Worm (Caenorhabditis elegans) whole organism, midembryonic: ENCODE results near the gene popl-5.

Source experiments
- T22C8.4 ChIP-seq: fragments of 200-800 bp; sonication (Bioruptor generic); IDR thresholded peaks from 2 replicates; pipeline ENCODE4 v1.3.6; 2022; ENCODE audit warnings: missing genetic modification characterization, missing compliant biosample characterization
- cog-1 ChIP-seq: sonication (generic microtip); optimal IDR thresholded peaks from 2 replicates; lab custom pipeline; 2016; ENCODE audit warnings: missing genetic modification characterization, missing compliant biosample characterization
- flt-1 ChIP-seq: fragments of 200-800 bp; sonication (Bioruptor generic); IDR thresholded peaks from 2 replicates; pipeline ENCODE4 v1.3.6; 2022; ENCODE audit warnings: missing genetic modification characterization, missing compliant biosample characterization
- klf-2 ChIP-seq: fragments of 200-800 bp; sonication (Bioruptor generic); conservative IDR thresholded peaks from 2 replicates; pipeline ENCODE4 v1.3.6; 2022; ENCODE audit warnings: missing genetic modification reagents, missing genetic modification characterization, missing compliant biosample characterization
- med-1 ChIP-seq: sonication (generic microtip); optimal IDR thresholded peaks from 2 replicates; lab custom pipeline; 2017; ENCODE audit warnings: missing genetic modification characterization, mild to moderate bottlenecking, missing compliant biosample characterization, antibody characterized with exemption, missing genetic modification reagents; ENCODE audit not compliant: insufficient read depth
- ref-1 ChIP-seq: fragments of 200-800 bp; sonication (Bioruptor generic); conservative IDR thresholded peaks from 2 replicates; pipeline ENCODE4 v1.3.6; 2022; ENCODE audit warnings: missing genetic modification reagents, missing genetic modification characterization, missing compliant biosample characterization
- tab-1 ChIP-seq: fragments of 200-800 bp; sonication (Bioruptor generic); IDR thresholded peaks from 2 replicates; pipeline ENCODE4 v1.3.6; 2022; ENCODE audit warnings: missing genetic modification characterization, missing compliant biosample characterization
- ztf-23 ChIP-seq: fragments of 200-800 bp; sonication (Bioruptor generic); IDR thresholded peaks from 2 replicates; pipeline ENCODE4 v1.3.6; 2022; ENCODE audit warnings: missing genetic modification reagents, missing genetic modification characterization, missing compliant biosample characterization
- ztf-29 ChIP-seq: fragments of 200-800 bp; sonication (Bioruptor generic); IDR thresholded peaks from 2 replicates; pipeline ENCODE4 v1.3.6; 2022; ENCODE audit warnings: missing genetic modification reagents, missing genetic modification characterization, missing compliant biosample characterization

The popl-5 gene

DNA sequence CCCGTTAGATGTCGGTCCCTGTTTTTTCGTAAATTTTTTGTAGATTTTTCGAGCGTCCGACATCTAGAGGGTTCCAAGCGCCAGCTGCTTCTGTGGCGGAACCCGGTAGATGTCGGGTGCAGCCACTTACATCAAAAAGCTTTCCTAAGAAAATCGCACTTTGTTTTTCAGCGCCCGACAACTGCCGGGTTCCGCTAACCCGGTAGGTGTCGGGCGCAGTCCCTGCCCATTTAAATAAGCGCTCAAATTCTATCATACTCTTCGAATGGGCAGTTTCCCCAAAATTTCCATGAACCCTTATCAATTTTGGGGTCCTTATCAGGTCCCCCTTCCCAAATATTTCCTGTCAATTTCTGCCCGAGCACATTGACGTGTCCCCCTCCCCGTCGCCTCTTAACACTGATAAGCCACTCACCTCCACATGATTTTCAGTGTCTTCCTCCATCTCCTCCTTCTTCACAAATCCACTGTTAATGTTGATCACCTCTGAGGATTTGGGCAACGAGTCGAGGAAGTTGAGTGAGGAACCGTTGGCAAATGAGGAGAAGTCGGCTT is 21.7 kb downstream of the popl-5 start:
- TF ChIP-seq tab-1 (no peak), T22C8.4 (GFP tag; lab: Robert Waterston, UW) (no peak), ztf-23 (GFP tag; lab: Robert Waterston, UW) (no peak), med-1 (no peak), klf-2 (GFP tag; lab: Robert Waterston, UW) (no peak)

DNA sequence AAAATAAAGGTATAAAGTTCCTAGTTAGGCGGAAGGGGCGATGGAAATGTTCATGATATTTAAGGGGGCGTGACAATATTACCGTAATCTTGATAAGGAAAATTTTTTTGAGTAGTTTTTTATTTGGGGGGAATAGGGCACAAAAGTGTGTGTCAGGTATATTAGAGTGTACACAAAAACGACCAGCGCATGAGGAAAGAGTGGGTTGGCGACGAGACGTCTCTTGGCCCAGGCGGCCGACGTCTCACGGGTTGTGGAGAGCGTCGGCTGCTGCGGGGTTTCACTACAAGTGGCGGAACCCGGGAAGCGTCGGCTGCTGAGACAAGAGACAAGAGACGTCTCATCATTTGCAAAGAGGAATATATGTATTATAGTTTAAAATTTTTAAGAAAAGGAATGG is 23.4 kb downstream of the popl-5 start:
- 0 out of 2 replicates have a peak, but pooled peaks have one; percentile 20 for TF ChIP-seq ztf-23 (GFP tag; lab: Robert Waterston, UW)
- TF ChIP-seq tab-1, result no peak
- TF ChIP-seq flt-1 (GFP tag; lab: Robert Waterston, UW), result peak; percentile 44; the same call in 1 of the 2 replicates
- 0 out of 2 replicates have a peak, but pooled peaks have one; percentile 10 for TF ChIP-seq klf-2 (GFP tag; lab: Robert Waterston, UW)

DNA sequence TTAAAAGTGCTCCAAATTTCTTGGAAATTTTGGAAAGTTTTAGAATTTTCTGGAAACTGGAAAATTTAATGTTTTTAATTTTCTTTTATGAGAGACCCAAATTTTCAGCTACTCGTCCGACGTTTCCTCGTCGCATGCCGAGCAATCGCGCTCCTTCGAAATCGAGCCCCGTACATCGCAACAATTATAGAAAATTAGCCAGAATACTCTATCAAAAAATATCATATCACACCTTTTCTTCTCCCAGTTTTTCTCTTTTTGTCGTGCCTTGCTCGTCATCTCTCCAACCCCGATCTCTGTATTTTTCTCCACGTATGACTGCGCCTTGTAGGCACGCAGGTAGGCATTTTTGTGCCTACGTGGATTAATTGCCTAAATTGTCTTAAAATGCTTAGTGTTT is 24.8 kb downstream of the popl-5 start:
- TF ChIP-seq cog-1 (tag; lab: Kevin White, UChicago) (no peak), klf-2 (GFP tag; lab: Robert Waterston, UW) (no peak)

DNA sequence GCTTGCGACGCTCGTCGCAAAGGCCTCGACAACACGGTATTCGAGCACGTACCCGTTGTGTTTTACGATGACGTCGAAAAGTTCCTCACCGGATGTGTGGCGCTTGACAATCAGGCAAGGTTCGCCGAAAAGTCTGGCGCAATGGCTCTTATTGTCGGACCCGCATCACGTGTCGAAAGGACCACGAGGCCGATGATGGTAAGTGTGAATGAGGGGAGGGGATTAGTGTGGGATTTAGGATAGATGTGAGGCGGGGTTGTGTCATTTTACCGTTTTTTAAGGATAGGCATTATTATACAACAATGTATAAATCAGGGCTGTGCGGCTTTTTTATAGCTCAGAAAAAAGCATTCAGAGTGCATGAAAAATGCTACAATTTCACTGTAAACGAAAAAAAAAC is 27.3 kb downstream of the popl-5 start:
- TF ChIP-seq ztf-23 (GFP tag; lab: Robert Waterston, UW) (no peak), T22C8.4 (GFP tag; lab: Robert Waterston, UW) (no peak), med-1 (no peak), ztf-29 (no peak), cog-1 (tag; lab: Kevin White, UChicago) (no peak)

DNA sequence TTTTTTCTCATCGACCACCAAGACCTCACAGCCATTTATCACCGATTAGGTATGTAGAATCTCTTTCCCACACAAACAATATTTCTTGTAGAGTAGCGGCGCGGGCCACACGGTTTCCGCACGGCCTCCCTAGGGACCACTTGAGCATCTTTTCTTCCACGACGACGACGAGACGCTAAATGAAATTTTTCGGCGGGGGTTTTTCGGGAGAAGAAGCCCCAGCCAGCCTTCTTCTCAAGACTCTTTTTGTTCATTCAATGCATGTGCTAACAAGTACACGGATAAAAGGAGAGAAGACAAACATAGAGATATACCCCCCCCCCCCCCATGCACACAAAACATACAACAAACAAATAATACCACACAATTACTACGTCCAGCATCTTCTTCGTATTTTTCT is 28.1 kb downstream of the popl-5 start:
- no peak for TF ChIP-seq ztf-29
- TF ChIP-seq med-1, result no peak
- TF ChIP-seq cog-1 (tag; lab: Kevin White, UChicago), result no peak
- TF ChIP-seq flt-1 (GFP tag; lab: Robert Waterston, UW), result no peak
- TF ChIP-seq ref-1 (GFP tag; lab: Robert Waterston, UW), result no peak
- no peak for TF ChIP-seq tab-1
- TF ChIP-seq klf-2 (GFP tag; lab: Robert Waterston, UW), result no peak
- TF ChIP-seq T22C8.4 (GFP tag; lab: Robert Waterston, UW), result no peak

DNA sequence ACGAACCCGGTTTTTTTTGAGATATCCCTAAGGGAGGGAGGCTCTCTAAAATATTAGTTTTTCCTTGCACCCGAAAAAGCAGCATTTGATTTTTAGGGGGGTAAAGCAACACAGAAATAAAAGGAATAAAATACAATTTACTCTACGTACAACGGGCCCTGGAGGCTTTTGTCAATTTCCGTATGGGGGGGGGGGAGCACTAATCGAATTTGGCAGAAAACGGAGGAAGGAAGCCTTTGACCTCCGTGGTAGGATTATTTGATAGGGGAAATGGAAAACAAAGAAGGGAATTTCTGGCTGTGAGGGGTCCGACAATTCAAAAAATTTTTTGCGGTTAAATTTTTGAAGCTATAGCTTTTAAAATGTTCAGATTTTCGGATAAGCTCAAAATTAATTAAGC is 29.2 kb downstream of the popl-5 start:
- TF ChIP-seq cog-1 (tag; lab: Kevin White, UChicago) (no peak), tab-1 (no peak), T22C8.4 (GFP tag; lab: Robert Waterston, UW) (no peak), ztf-29 (no peak), flt-1 (GFP tag; lab: Robert Waterston, UW) (no peak), med-1 (no peak), klf-2 (GFP tag; lab: Robert Waterston, UW) (no peak)

DNA sequence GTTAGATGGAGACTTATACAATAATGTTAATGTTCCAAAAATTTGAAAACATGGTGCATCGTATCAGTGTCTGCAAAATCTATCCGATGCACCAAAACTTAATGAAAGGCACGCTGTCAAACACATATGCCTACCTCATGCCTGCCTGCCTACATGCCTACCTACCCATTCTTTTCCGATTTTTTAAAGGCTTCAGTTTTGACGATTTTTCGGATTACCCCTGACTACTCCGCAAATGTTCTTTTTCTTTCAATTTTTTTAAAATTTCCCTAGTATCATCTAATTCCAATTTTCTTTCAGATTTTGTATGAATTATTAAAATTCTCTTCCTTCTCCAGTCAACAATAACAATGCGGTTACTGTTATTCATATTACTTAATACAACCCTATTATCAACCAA is 30.6 kb downstream of the popl-5 start, which contains the start of gene plr-1:
Gene plr-1, plus strand, starts transcription at position 301 of the 400 bp plus-strand sequence.
- TF ChIP-seq tab-1 (no peak), med-1 (no peak), klf-2 (GFP tag; lab: Robert Waterston, UW) (no peak), cog-1 (tag; lab: Kevin White, UChicago) (no peak), ztf-29 (no peak), flt-1 (GFP tag; lab: Robert Waterston, UW) (no peak), ref-1 (GFP tag; lab: Robert Waterston, UW) (no peak), ztf-23 (GFP tag; lab: Robert Waterston, UW) (no peak), T22C8.4 (GFP tag; lab: Robert Waterston, UW) (no peak)

DNA sequence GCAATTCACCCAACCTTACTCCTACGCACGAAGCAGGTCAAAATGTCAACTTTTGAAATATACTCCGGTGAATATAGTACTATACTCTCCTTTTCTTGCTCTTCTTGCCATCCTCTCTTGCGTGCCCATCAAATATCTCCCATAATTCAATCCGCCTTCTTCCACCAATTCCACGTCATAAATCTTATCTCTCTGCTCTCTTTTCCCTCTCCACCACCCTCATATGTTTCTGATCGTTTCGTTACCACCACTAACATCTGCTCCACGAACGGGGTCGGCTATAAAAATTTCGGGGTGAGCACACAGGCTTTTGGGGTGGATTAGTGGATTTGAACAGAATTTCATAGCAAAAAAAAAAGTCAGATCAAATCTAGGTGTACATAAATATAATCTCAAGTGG is 33.2 kb downstream of the popl-5 start:
- TF ChIP-seq ztf-29 (no peak), flt-1 (GFP tag; lab: Robert Waterston, UW) (no peak), ztf-23 (GFP tag; lab: Robert Waterston, UW) (no peak), med-1 (no peak), ref-1 (GFP tag; lab: Robert Waterston, UW) (no peak), T22C8.4 (GFP tag; lab: Robert Waterston, UW) (no peak)

DNA sequence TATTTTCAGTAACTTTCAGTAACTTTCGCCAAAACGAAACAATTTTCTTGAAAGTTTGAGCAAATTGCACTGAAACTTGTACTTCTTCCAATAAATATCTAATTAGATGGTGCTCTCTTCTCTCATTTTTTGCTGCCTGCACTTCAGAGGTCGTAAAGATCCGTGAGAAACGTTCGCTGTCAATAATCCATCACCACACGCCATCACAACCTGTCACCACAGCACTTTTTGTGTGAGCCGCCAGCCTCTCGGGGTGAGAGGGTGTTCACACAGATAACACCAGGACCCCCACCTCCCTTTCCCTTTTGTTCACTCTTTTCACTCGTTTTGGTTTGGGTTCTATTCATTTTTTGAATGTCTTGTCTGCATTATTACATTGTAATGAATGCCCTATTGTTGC is 34.6 kb downstream of the popl-5 start:
- TF ChIP-seq T22C8.4 (GFP tag; lab: Robert Waterston, UW) (no peak), tab-1 (no peak), klf-2 (GFP tag; lab: Robert Waterston, UW) (no peak), cog-1 (tag; lab: Kevin White, UChicago) (no peak), ztf-29 (no peak), med-1 (no peak), ztf-23 (GFP tag; lab: Robert Waterston, UW) (no peak), flt-1 (GFP tag; lab: Robert Waterston, UW) (no peak), ref-1 (GFP tag; lab: Robert Waterston, UW) (no peak)

DNA sequence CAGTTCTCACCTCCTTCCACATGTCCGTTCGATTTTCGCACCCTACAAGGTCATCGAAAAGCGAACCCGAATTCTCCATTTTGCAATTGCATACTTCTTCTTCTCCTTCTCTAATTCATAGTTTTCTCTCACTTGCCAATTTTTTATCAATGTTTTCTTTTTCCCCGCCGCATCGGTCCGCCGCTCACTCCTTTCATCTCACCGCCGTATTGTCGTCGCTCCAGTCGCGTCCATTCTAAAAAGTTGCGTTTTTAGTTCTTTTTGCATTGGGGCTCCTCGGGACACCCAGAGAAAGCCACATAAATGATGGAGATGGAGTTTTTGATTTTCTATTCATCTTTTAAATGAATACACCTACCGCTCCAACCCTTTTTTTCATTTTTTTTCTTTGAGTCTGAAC is 35.8 kb downstream of the popl-5 start:
- TF ChIP-seq med-1 (no peak), cog-1 (tag; lab: Kevin White, UChicago) (no peak), ztf-29 (no peak), klf-2 (GFP tag; lab: Robert Waterston, UW) (no peak), tab-1 (no peak)

DNA sequence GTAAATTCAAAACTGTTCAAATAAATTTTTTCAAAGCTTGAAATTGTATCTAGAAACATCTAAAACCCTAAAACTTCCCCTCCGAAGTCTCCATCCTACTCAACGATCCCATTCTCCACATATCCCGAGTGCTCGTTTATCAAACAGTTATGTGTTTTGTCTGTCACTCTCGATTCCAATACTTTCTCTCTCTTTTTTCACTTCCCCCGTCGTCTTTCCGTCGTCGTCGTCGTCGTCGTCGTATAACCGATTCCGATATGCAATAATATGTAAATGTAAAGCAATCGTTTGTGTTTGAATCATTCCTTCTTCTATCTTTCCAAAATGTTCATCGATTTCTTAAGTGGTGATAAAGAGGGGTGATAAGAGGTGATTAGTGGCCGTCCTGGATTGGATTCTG is 38.8 kb downstream of the popl-5 start:
- no peak for TF ChIP-seq cog-1 (tag; lab: Kevin White, UChicago)
- TF ChIP-seq klf-2 (GFP tag; lab: Robert Waterston, UW), result no peak
- TF ChIP-seq ztf-29, result no peak
- no peak for TF ChIP-seq tab-1
- TF ChIP-seq med-1, result no peak
- TF ChIP-seq T22C8.4 (GFP tag; lab: Robert Waterston, UW), result no peak
